Worm (Caenorhabditis elegans) whole organism, midembryonic: ENCODE results near the gene btf-1.

ENCODE experiments used
- T22C8.4 ChIP-seq: fragments of 200-800 bp; sonication (Bioruptor generic); IDR thresholded peaks from 2 replicates; pipeline ENCODE4 v1.3.6; 2022; ENCODE audit warnings: missing genetic modification characterization, missing compliant biosample characterization
- cog-1 ChIP-seq: sonication (generic microtip); optimal IDR thresholded peaks from 2 replicates; lab custom pipeline; 2016; ENCODE audit warnings: missing genetic modification characterization, missing compliant biosample characterization
- flt-1 ChIP-seq: fragments of 200-800 bp; sonication (Bioruptor generic); IDR thresholded peaks from 2 replicates; pipeline ENCODE4 v1.3.6; 2022; ENCODE audit warnings: missing genetic modification characterization, missing compliant biosample characterization
- klf-2 ChIP-seq: fragments of 200-800 bp; sonication (Bioruptor generic); conservative IDR thresholded peaks from 2 replicates; pipeline ENCODE4 v1.3.6; 2022; ENCODE audit warnings: missing genetic modification reagents, missing genetic modification characterization, missing compliant biosample characterization
- med-1 ChIP-seq: sonication (generic microtip); optimal IDR thresholded peaks from 2 replicates; lab custom pipeline; 2017; ENCODE audit warnings: missing genetic modification characterization, mild to moderate bottlenecking, missing compliant biosample characterization, antibody characterized with exemption, missing genetic modification reagents; ENCODE audit not compliant: insufficient read depth
- ref-1 ChIP-seq: fragments of 200-800 bp; sonication (Bioruptor generic); conservative IDR thresholded peaks from 2 replicates; pipeline ENCODE4 v1.3.6; 2022; ENCODE audit warnings: missing genetic modification reagents, missing genetic modification characterization, missing compliant biosample characterization
- tab-1 ChIP-seq: fragments of 200-800 bp; sonication (Bioruptor generic); IDR thresholded peaks from 2 replicates; pipeline ENCODE4 v1.3.6; 2022; ENCODE audit warnings: missing genetic modification characterization, missing compliant biosample characterization
- ztf-23 ChIP-seq: fragments of 200-800 bp; sonication (Bioruptor generic); IDR thresholded peaks from 2 replicates; pipeline ENCODE4 v1.3.6; 2022; ENCODE audit warnings: missing genetic modification reagents, missing genetic modification characterization, missing compliant biosample characterization
- ztf-29 ChIP-seq: fragments of 200-800 bp; sonication (Bioruptor generic); IDR thresholded peaks from 2 replicates; pipeline ENCODE4 v1.3.6; 2022; ENCODE audit warnings: missing genetic modification reagents, missing genetic modification characterization, missing compliant biosample characterization

Gene btf-1

DNA sequence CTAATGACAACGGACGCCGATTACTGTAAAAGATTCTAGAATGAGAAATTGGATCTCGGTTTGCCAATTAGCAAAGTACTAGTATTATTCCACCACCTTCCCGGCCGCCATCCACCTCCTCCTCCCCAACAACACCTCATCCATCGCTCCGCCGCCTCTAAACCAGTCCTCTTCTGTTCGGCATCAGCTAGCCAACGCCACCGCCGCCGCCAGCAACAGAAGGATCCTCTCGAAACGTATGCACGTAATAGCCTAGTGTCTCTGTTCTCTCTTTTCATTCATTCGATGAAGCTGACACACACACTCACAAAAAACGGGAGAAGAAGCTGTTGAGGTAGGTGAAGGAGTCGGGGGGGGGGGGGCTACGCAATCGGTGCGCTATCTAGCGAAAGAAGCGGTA lies 29.3 kb upstream of the btf-1 start:
- TF ChIP-seq cog-1 (tag; lab: Kevin White, UChicago) = no peak
- TF ChIP-seq ztf-29 = no peak
- no peak for TF ChIP-seq tab-1 (GFP tag; lab: Robert Waterston, UW)
- no peak for TF ChIP-seq klf-2 (GFP tag; lab: Robert Waterston, UW)
- TF ChIP-seq T22C8.4 (GFP tag; lab: Robert Waterston, UW) = no peak
- TF ChIP-seq ztf-23 (GFP tag; lab: Robert Waterston, UW) = no peak
- no peak for TF ChIP-seq med-1
- TF ChIP-seq ref-1 = no peak
- no peak for TF ChIP-seq flt-1

DNA sequence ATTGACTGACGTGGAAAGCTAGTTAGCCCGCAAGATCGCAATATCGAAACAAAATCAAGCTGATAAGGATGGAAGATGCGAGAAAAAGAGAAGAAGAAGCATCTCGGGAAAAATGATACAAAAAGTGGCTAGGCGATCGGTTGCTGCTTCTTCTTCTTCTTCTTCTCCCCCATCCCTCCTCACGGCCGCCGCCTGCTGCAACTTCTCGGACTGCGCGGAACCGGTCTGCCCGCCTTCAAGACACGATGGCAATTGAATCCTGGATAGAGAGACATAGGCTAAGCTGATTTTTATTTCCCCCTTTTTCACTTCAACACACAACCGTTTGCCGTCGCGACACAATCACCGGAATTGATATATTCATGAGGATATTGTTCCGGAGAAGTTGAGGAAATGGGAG lies 25.5 kb upstream of the btf-1 start:
- TF ChIP-seq klf-2 (GFP tag; lab: Robert Waterston, UW) = no peak
- TF ChIP-seq tab-1 (GFP tag; lab: Robert Waterston, UW) = no peak
- TF ChIP-seq T22C8.4 (GFP tag; lab: Robert Waterston, UW) = no peak
- TF ChIP-seq flt-1 = no peak
- TF ChIP-seq ztf-29 = no peak
- TF ChIP-seq med-1 = no peak
- no peak for TF ChIP-seq ztf-23 (GFP tag; lab: Robert Waterston, UW)
- no peak for TF ChIP-seq ref-1
- no peak for TF ChIP-seq cog-1 (tag; lab: Kevin White, UChicago)

DNA sequence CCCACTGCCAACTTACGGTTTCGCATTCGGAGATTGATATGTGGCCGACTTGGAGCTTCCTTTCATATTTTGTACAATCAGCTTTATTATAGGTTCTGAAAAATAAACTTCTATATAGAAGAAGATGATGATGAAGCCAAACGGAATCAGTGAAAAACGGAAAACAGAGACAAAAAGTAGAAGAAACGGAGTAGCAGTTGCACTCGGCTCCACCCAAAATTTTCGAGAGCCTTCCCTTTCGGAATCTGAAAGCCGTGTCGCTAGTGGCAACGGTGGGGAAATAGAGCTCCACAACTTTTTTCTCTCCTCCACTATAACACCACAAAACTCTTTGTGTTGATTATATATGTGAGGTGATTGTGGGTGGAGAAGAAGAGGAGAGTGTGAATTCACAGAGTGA lies 18.5 kb upstream of the btf-1 start, which contains the start of gene W09H1.1:
Gene W09H1.1, minus strand, starts transcription at position 101 of the 400 bp plus-strand sequence.
- TF ChIP-seq ref-1 (no peak), flt-1 (no peak), ztf-23 (GFP tag; lab: Robert Waterston, UW) (no peak), klf-2 (GFP tag; lab: Robert Waterston, UW) (no peak), ztf-29 (no peak), T22C8.4 (GFP tag; lab: Robert Waterston, UW) (no peak), tab-1 (GFP tag; lab: Robert Waterston, UW) (no peak), cog-1 (tag; lab: Kevin White, UChicago) (no peak), med-1 (no peak)

DNA sequence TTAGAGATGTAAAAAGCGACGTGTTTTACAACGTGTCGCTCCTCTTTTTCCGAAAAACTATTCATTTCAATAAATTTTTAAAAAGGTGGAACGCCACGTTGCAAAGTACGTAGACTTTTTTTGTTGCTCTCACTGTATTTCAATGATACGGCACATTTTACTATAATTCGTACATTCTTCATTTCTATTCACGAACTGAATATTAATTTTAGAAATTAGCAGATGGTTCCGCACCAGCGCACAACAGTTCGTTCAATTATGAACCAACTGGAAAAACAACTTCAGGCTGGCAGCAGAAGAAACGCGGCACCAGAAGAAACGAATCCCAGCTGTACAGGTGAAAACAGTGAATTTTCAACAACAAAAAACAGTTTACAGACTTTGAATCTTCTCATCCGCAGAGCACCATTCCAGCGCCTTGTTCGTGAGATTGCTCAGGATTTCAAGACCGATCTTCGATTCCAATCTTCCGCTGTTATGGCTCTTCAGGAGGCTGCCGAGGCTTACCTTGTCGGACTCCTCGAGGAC lies 16.7 kb upstream of the btf-1 start, which contains the start of the genes W09H1.4 and his-73:
Gene W09H1.4, plus strand, starts transcription at position 301 of the 528 bp plus-strand sequence.
Gene his-73, plus strand, starts transcription at position 478 of the 528 bp plus-strand sequence.
- no peak for TF ChIP-seq ztf-29
- no peak for TF ChIP-seq ref-1
- no peak for TF ChIP-seq flt-1
- TF ChIP-seq ztf-23 (GFP tag; lab: Robert Waterston, UW) = no peak
- TF ChIP-seq tab-1 (GFP tag; lab: Robert Waterston, UW) = no peak
- no peak for TF ChIP-seq klf-2 (GFP tag; lab: Robert Waterston, UW)
- no peak for TF ChIP-seq cog-1 (tag; lab: Kevin White, UChicago)
- no peak for TF ChIP-seq med-1
- TF ChIP-seq T22C8.4 (GFP tag; lab: Robert Waterston, UW) = no peak

DNA sequence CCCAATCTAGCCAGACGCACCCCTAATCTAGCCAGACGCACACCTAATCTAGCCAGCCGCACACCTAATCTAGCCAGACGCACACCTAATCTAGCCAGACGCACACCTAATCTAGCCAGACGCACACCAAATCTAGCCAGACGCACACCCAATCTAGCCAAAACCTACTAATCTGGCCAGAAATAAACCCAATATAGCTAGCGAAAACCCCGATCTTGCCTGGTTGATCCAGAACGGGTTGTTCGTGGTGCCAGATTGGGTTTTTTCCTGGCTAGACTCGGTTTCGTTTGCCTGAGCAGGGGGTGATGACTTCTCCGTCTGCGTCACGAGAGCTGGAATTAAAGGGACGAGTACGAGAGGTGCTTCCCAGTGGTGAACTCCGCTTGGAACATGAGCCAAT lies 15.8 kb upstream of the btf-1 start, which contains the start of gene W09H1.3:
Gene W09H1.3, plus strand, starts transcription at position 301 of the 400 bp plus-strand sequence.
- no peak for TF ChIP-seq med-1
- TF ChIP-seq T22C8.4 (GFP tag; lab: Robert Waterston, UW) = no peak
- TF ChIP-seq tab-1 (GFP tag; lab: Robert Waterston, UW) = no peak
- TF ChIP-seq ref-1 = no peak
- TF ChIP-seq ztf-23 (GFP tag; lab: Robert Waterston, UW) = no peak
- no peak for TF ChIP-seq flt-1
- no peak for TF ChIP-seq klf-2 (GFP tag; lab: Robert Waterston, UW)
- no peak for TF ChIP-seq ztf-29
- no peak for TF ChIP-seq cog-1 (tag; lab: Kevin White, UChicago)

DNA sequence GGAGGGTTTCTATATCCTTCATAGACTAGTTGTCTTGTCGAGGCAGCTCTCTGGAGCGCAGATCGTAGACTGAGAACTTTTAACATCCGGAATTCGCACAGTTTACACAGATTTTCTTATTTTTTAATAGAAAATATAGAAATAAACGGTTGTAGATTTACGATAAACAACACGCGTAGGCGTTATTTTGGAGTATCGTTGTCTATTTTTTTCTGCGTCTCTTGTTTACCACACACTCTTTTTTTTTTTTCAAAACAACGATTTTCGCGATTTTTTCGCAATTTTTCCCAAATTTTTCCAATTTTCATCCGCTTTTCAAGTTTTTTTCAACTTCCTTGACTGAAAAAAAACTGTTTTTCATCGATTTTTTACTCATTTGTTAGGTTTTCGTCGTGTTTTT lies 12.8 kb upstream of the btf-1 start, which contains the start of gene mecr-1:
Gene mecr-1, minus strand, starts transcription at position 127 of the 400 bp plus-strand sequence.
- TF ChIP-seq ref-1 = no peak
- TF ChIP-seq tab-1 (GFP tag; lab: Robert Waterston, UW) = no peak
- TF ChIP-seq ztf-23 (GFP tag; lab: Robert Waterston, UW) = no peak
- no peak for TF ChIP-seq flt-1
- TF ChIP-seq T22C8.4 (GFP tag; lab: Robert Waterston, UW) = no peak
- no peak for TF ChIP-seq klf-2 (GFP tag; lab: Robert Waterston, UW)
- TF ChIP-seq med-1 = no peak
- TF ChIP-seq cog-1 (tag; lab: Kevin White, UChicago) = no peak
- TF ChIP-seq ztf-29 = no peak

DNA sequence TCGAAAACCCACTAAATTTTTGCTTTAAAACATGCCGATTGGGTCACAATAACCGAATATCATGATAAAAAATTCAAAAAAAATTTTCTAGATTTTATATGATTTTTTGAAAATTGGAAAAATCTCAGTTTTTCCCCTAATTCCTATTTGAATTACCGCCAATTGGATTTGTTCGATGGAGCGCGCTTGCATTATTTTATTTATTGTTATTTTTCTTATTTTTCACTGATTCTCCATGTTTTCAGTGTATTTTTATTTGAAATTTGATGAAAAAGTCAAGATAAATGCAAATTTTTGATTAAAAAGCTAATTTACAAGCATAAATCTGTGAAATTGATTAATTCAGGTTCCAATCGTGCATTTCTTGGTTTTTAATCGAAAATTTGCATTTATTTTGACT lies 11.9 kb upstream of the btf-1 start:
- no peak for TF ChIP-seq tab-1 (GFP tag; lab: Robert Waterston, UW)
- TF ChIP-seq ztf-23 (GFP tag; lab: Robert Waterston, UW) = no peak
- no peak for TF ChIP-seq T22C8.4 (GFP tag; lab: Robert Waterston, UW)
- TF ChIP-seq klf-2 (GFP tag; lab: Robert Waterston, UW) = no peak
- no peak for TF ChIP-seq med-1
- no peak for TF ChIP-seq cog-1 (tag; lab: Kevin White, UChicago)

DNA sequence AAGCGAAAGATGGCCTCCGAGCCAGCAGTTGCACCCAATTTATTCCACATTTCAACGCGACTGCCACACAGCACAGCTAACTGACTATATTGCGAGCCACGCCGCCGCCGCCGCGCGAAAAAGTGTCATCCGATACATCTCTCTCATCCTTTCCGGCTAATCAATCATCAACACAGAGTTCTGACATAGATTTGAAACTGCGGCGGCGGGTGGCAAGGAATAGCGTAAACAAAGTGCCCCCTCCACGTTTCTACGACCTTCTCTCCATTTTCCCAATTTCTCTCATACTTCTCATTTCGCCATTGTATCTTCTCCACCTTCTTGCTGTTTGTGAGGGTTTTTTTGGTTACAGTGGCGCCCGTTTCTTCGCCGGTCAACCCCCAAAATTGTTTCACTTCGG lies 10.6 kb upstream of the btf-1 start:
- TF ChIP-seq klf-2 (GFP tag; lab: Robert Waterston, UW) (no peak), flt-1 (no peak), tab-1 (GFP tag; lab: Robert Waterston, UW) (no peak)

DNA sequence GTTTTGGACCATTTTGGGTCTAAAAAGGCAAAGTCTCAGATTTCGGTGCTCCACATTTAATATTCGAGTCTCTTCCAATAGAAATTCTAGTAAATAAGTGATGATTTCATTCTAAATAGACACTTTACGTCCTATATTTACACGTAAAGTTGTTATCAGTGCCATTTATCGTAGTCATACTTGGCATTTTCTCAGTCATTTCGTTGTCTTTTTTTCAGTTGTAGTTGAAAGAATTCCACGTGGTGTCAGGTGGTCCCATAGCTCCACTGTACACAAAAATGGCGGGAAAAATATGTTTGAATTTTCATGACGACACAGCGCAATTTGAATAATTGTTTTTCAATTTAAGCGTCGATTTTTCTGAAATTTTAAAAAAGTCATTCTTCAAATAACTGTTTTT lies 9.6 kb upstream of the btf-1 start:
- no peak for TF ChIP-seq ztf-29
- TF ChIP-seq med-1 = no peak
- no peak for TF ChIP-seq klf-2 (GFP tag; lab: Robert Waterston, UW)
- no peak for TF ChIP-seq ztf-23 (GFP tag; lab: Robert Waterston, UW)
- TF ChIP-seq ref-1 = no peak
- TF ChIP-seq flt-1 = no peak
- no peak for TF ChIP-seq T22C8.4 (GFP tag; lab: Robert Waterston, UW)
- TF ChIP-seq tab-1 (GFP tag; lab: Robert Waterston, UW) = no peak
- TF ChIP-seq cog-1 (tag; lab: Kevin White, UChicago) = no peak

DNA sequence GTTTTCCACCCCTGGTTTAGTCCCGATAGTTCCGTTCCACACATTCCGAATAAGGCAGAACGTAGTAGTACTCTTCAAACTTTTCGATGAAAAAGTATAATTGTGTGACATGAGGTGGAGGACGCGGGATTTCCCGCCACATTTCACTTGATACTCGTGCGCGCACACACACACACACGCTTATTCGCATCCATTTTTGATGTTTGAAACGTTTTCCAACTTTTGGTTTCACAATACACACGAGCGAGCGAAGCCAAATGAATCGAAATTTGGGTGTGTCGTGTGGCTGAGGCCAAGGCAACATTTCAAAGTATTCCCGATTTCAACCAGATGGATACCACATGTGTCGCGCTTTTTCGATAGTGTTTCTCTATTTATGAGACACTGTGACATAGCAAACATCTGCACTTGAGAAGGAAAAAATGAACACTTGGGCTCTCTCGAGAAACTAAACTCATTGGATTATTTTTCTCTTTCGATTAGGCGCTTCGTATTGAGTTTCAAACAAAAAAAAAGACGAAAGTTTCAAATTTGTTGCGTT lies 6.3 kb upstream of the btf-1 start:
- TF ChIP-seq klf-2 (GFP tag; lab: Robert Waterston, UW) = no peak
- TF ChIP-seq ref-1 = no peak
- no peak for TF ChIP-seq T22C8.4 (GFP tag; lab: Robert Waterston, UW)
- no peak for TF ChIP-seq ztf-29
- no peak for TF ChIP-seq ztf-23 (GFP tag; lab: Robert Waterston, UW)
- no peak for TF ChIP-seq med-1
- TF ChIP-seq flt-1 = no peak
- no peak for TF ChIP-seq cog-1 (tag; lab: Kevin White, UChicago)
- no peak for TF ChIP-seq tab-1 (GFP tag; lab: Robert Waterston, UW)
